Worm (Caenorhabditis elegans): ENCODE measurements around the gene C35D10.5.

ce11 chrIII:4830207-4830606 lies 31.9 kb upstream of the C35D10.5 start, which contains the start of gene nspd-9:
- TF ChIP-seq hmg-1.1 (GFP tag; IDR thresholded peaks at IDR 0.05) (no peak), ztf-7 (tag; optimal IDR thresholded peaks at IDR 0.05) (no peak), mep-1 (tag; optimal IDR thresholded peaks at IDR 0.05) (no peak), ztf-11 (tag; optimal IDR thresholded peaks at IDR 0.05) (no peak), saeg-2 (GFP tag; IDR thresholded peaks at IDR 0.05) (no peak), nhr-77 (tag; optimal IDR thresholded peaks at IDR 0.05) (no peak), tra-1 (GFP tag; IDR thresholded peaks at IDR 0.05) (no peak), dpl-1 (GFP tag; optimal IDR thresholded peaks at IDR 0.05) (no peak), madf-9 (GFP tag; conservative IDR thresholded peaks at IDR 0.05) (no peak), fos-1 (tag; optimal IDR thresholded peaks at IDR 0.05) (no peak)

All from whole organism, L4 larva.